Fruit fly (Drosophila melanogaster) whole organism, embryonic: ENCODE results near the gene MESR6.

Experiments
- Blimp-1 ChIP-seq: fragments of 200-800 bp; sonication (Bioruptor generic); optimal IDR thresholded peaks from 3 replicates; lab custom pipeline; 2018; ENCODE audit warnings: missing biosample characterization, missing genetic modification characterization, mild to moderate bottlenecking, moderate library complexity, missing genetic modification reagents
- CG10209 ChIP-seq: fragments of 200-800 bp; sonication (Bioruptor generic); optimal IDR thresholded peaks from 3 replicates; lab custom pipeline; 2017; ENCODE audit warnings: missing biosample characterization, mild to moderate bottlenecking, missing genetic modification characterization, missing genetic modification reagents
- CG1024 ChIP-seq: fragments of 200-800 bp; sonication (Bioruptor generic); IDR thresholded peaks from 2 replicates; pipeline ENCODE4 v1.3.6; 2022; ENCODE audit warnings: missing biosample characterization, missing genetic modification characterization
- CG10565 ChIP-seq: fragments of 200-800 bp; sonication (Bioruptor generic); optimal IDR thresholded peaks from 3 replicates; lab custom pipeline; 2016; ENCODE audit warnings: missing biosample characterization, mild to moderate bottlenecking, missing genetic modification characterization
- CG11247 ChIP-seq: fragments of 200-800 bp; sonication (Bioruptor generic); IDR thresholded peaks from 2 replicates; pipeline ENCODE4 v1.3.6; 2022; ENCODE audit warnings: missing biosample characterization, missing genetic modification characterization
- CG11398 ChIP-seq: fragments of 200-800 bp; sonication (Bioruptor generic); optimal IDR thresholded peaks from 2 replicates; lab custom pipeline; 2016; ENCODE audit warnings: missing biosample characterization, missing genetic modification characterization
- CG11696 ChIP-seq: fragments of 200-800 bp; sonication (Bioruptor generic); IDR thresholded peaks from 2 replicates; pipeline ENCODE4 v1.3.6; 2022; ENCODE audit warnings: missing biosample characterization, missing genetic modification characterization
- CG13894 ChIP-seq: fragments of 200-800 bp; sonication (Bioruptor generic); optimal IDR thresholded peaks from 3 replicates; lab custom pipeline; 2018; ENCODE audit warnings: missing biosample characterization, mild to moderate bottlenecking, missing genetic modification characterization, moderate library complexity
- CG15601 ChIP-seq: fragments of 200-800 bp; sonication (Bioruptor generic); optimal IDR thresholded peaks from 3 replicates; lab custom pipeline; 2019; ENCODE audit warnings: missing biosample characterization, mild to moderate bottlenecking, missing genetic modification characterization, moderate library complexity
- CG16815 ChIP-seq: fragments of 200-800 bp; sonication (Bioruptor generic); optimal IDR thresholded peaks from 3 replicates; lab custom pipeline; 2017; ENCODE audit warnings: missing biosample characterization, mild to moderate bottlenecking, missing genetic modification characterization
- CG17612 ChIP-seq: fragments of 200-800 bp; sonication (Bioruptor generic); IDR thresholded peaks from 2 replicates; pipeline ENCODE4 v1.3.6; 2022; ENCODE audit warnings: missing biosample characterization, missing genetic modification characterization
- CG17829 ChIP-seq: fragments of 200-800 bp; optimal IDR thresholded peaks from 2 replicates; lab custom pipeline; 2019; ENCODE audit warnings: missing biosample characterization, mild to moderate bottlenecking, missing genetic modification characterization, moderate library complexity
- CG18599 ChIP-seq: fragments of 200-800 bp; sonication (Bioruptor generic); optimal IDR thresholded peaks from 3 replicates; lab custom pipeline; 2017; ENCODE audit warnings: missing biosample characterization, missing genetic modification characterization, mild to moderate bottlenecking, moderate library complexity, missing genetic modification reagents
- CG30403 ChIP-seq: fragments of 200-800 bp; sonication (Bioruptor generic); optimal IDR thresholded peaks from 3 replicates; lab custom pipeline; 2016; ENCODE audit warnings: missing biosample characterization, missing genetic modification characterization
- CG4360 ChIP-seq: fragments of 200-800 bp; sonication (Bioruptor generic); IDR thresholded peaks from 2 replicates; pipeline ENCODE4 v1.3.6; 2022; ENCODE audit warnings: missing biosample characterization, missing genetic modification characterization
- CG4404 ChIP-seq: fragments of 200-800 bp; sonication (Bioruptor generic); IDR thresholded peaks from 2 replicates; pipeline ENCODE4 v1.3.6; 2022; ENCODE audit warnings: missing biosample characterization, missing genetic modification characterization
- CG4730 ChIP-seq: fragments of 200-800 bp; sonication (Bioruptor generic); IDR thresholded peaks from 2 replicates; pipeline ENCODE4 v1.3.6; 2022; ENCODE audit warnings: missing biosample characterization, missing genetic modification characterization
- CG4854 ChIP-seq: fragments of 200-800 bp; sonication (Bioruptor generic); optimal IDR thresholded peaks from 2 replicates; lab custom pipeline; 2016; ENCODE audit warnings: missing biosample characterization, missing genetic modification characterization, inconsistent platforms
- CG5180 ChIP-seq: fragments of 200-800 bp; sonication (Bioruptor generic); optimal IDR thresholded peaks from 3 replicates; lab custom pipeline; 2017; ENCODE audit warnings: missing biosample characterization, missing genetic modification characterization, mild to moderate bottlenecking, moderate library complexity, missing genetic modification reagents
- CG7928 ChIP-seq: fragments of 200-800 bp; sonication (Bioruptor generic); optimal IDR thresholded peaks from 2 replicates; lab custom pipeline; 2017; ENCODE audit warnings: missing biosample characterization, mild to moderate bottlenecking, missing genetic modification characterization
- Chrac-16 ChIP-seq: fragments of 200-800 bp; sonication (Bioruptor generic); optimal IDR thresholded peaks from 3 replicates; lab custom pipeline; 2016; ENCODE audit warnings: missing biosample characterization, missing genetic modification characterization
- Dll ChIP-seq: fragments of 200-800 bp; sonication (Bioruptor generic); IDR thresholded peaks from 4 replicates; pipeline ENCODE4 v1.3.6; 2022; ENCODE audit warnings: missing biosample characterization, missing genetic modification characterization; ENCODE audit not compliant: partially characterized antibody
- ERR ChIP-seq: fragments of 200-800 bp; sonication (Bioruptor generic); optimal IDR thresholded peaks from 2 replicates; lab custom pipeline; 2016; ENCODE audit warnings: missing biosample characterization, missing genetic modification characterization
- Eip74EF ChIP-seq, 2 experiments: fragments of 200-800 bp in 1 of 2; fragments of >200 bp in 1 of 2; sonication (Bioruptor generic) in 1 of 2; optimal IDR thresholded peaks; 2 replicates each; lab custom pipeline; 2017 to 2019; ENCODE audit warnings: missing biosample characterization in 2 of 2, missing genetic modification characterization in 2 of 2, mild to moderate bottlenecking in 1 of 2, moderate library complexity in 1 of 2
- Ets65A ChIP-seq: fragments of 200-800 bp; sonication (Bioruptor generic); peaks from one replicate; lab custom pipeline; 2016; ENCODE audit warnings: missing biosample characterization, missing genetic modification characterization
- Ets97D ChIP-seq: fragments of 200-800 bp; sonication (Bioruptor generic); optimal IDR thresholded peaks from 3 replicates; lab custom pipeline; 2016; ENCODE audit warnings: missing biosample characterization, missing genetic modification characterization
- Lpt ChIP-seq: fragments of >200 bp; optimal IDR thresholded peaks from 2 replicates; lab custom pipeline; 2018; ENCODE audit warnings: missing biosample characterization, missing genetic modification characterization
- Sox100B ChIP-seq: fragments of 200-800 bp; sonication (Bioruptor generic); optimal IDR thresholded peaks from 3 replicates; lab custom pipeline; 2018; ENCODE audit warnings: missing biosample characterization, mild to moderate bottlenecking, missing genetic modification characterization
- btn ChIP-seq: fragments of 200-800 bp; sonication (Bioruptor generic); optimal IDR thresholded peaks from 2 replicates; lab custom pipeline; 2016; ENCODE audit warnings: missing biosample characterization, missing genetic modification characterization
- caup ChIP-seq: fragments of 200-800 bp; sonication (Bioruptor generic); optimal IDR thresholded peaks from 3 replicates; lab custom pipeline; 2017; ENCODE audit warnings: missing biosample characterization, mild to moderate bottlenecking, missing genetic modification characterization, moderate library complexity; ENCODE audit not compliant: severe bottlenecking
- croc ChIP-seq: fragments of 200-800 bp; sonication (Bioruptor generic); conservative IDR thresholded peaks from 3 replicates; pipeline ENCODE4 v1.3.6; 2022; ENCODE audit warnings: missing biosample characterization, missing genetic modification characterization
- dpn ChIP-seq, 2 experiments: fragments of 200-800 bp; sonication (Bioruptor generic); optimal IDR thresholded peaks; 3 replicates each; lab custom pipeline; 2016; ENCODE audit warnings: missing biosample characterization in 2 of 2, missing genetic modification characterization in 2 of 2
- ewg ChIP-seq: fragments of 200-800 bp; sonication (Bioruptor generic); optimal IDR thresholded peaks from 3 replicates; lab custom pipeline; 2017; ENCODE audit warnings: mild to moderate bottlenecking, missing biosample characterization, missing genetic modification reagents, missing genetic modification characterization
- gsb-n ChIP-seq: fragments of 200-800 bp; sonication (Bioruptor generic); optimal IDR thresholded peaks from 3 replicates; lab custom pipeline; 2018; ENCODE audit warnings: missing biosample characterization, mild to moderate bottlenecking, missing genetic modification characterization
- insv ChIP-seq, 2 experiments: fragments of 200-800 bp; sonication (Bioruptor generic); optimal IDR thresholded peaks; 3 replicates each; lab custom pipeline; 2016 to 2018; ENCODE audit warnings: missing biosample characterization in 2 of 2, missing genetic modification characterization in 2 of 2
- phol ChIP-seq: fragments of 200-800 bp; sonication (Bioruptor generic); optimal IDR thresholded peaks from 3 replicates; lab custom pipeline; 2018; ENCODE audit warnings: missing biosample characterization, mild to moderate bottlenecking, missing genetic modification characterization, moderate library complexity
- pnt ChIP-seq: fragments of 200-800 bp; sonication (Bioruptor generic); optimal IDR thresholded peaks from 3 replicates; lab custom pipeline; 2016; ENCODE audit warnings: missing biosample characterization, missing genetic modification characterization
- rib ChIP-seq: fragments of 200-800 bp; sonication (Bioruptor generic); IDR thresholded peaks from 2 replicates; pipeline ENCODE4 v1.3.6; 2022; ENCODE audit warnings: missing biosample characterization, missing genetic modification characterization
- ro ChIP-seq: fragments of 200-800 bp; sonication (Bioruptor generic); IDR thresholded peaks from 2 replicates; pipeline ENCODE4 v1.3.6; 2022; ENCODE audit warnings: missing biosample characterization, missing genetic modification characterization
- row ChIP-seq: fragments of 200-800 bp; sonication (Bioruptor generic); IDR thresholded peaks from 3 replicates; pipeline ENCODE4 v1.3.6; 2022; ENCODE audit warnings: missing biosample characterization, missing genetic modification characterization
- sd ChIP-seq: fragments of 200-800 bp; sonication (Bioruptor generic); optimal IDR thresholded peaks from 3 replicates; lab custom pipeline; 2018; ENCODE audit warnings: missing biosample characterization, mild to moderate bottlenecking, missing genetic modification characterization, moderate library complexity
- so ChIP-seq: fragments of 200-800 bp; sonication (Bioruptor generic); IDR thresholded peaks from 3 replicates; pipeline ENCODE4 v1.3.6; 2022; ENCODE audit warnings: missing biosample characterization, missing genetic modification characterization
- sqz ChIP-seq: fragments of 200-800 bp; sonication (Bioruptor generic); optimal IDR thresholded peaks from 3 replicates; lab custom pipeline; 2018; ENCODE audit warnings: missing biosample characterization, mild to moderate bottlenecking, missing genetic modification characterization
- sr ChIP-seq: fragments of 200-800 bp; sonication (Bioruptor generic); IDR thresholded peaks from 3 replicates; pipeline ENCODE4 v1.3.6; 2022; ENCODE audit warnings: missing biosample characterization, missing genetic modification characterization
- trem ChIP-seq: fragments of 200-800 bp; optimal IDR thresholded peaks from 3 replicates; lab custom pipeline; 2019; ENCODE audit warnings: missing biosample characterization, mild to moderate bottlenecking, missing genetic modification characterization, moderate library complexity
- tup ChIP-seq: fragments of 200-800 bp; sonication (Bioruptor generic); optimal IDR thresholded peaks from 2 replicates; lab custom pipeline; 2016; ENCODE audit warnings: missing biosample characterization, mild to moderate bottlenecking, missing genetic modification characterization, moderate library complexity
- z ChIP-seq: fragments of 200-800 bp; sonication (Bioruptor generic); IDR thresholded peaks from 3 replicates; pipeline ENCODE4 v1.3.6; 2022; ENCODE audit warnings: missing biosample characterization, missing genetic modification characterization
- zen2 ChIP-seq: fragments of 200-800 bp; sonication (Bioruptor generic); IDR thresholded peaks from 3 replicates; pipeline ENCODE4 v1.3.6; 2022; ENCODE audit warnings: missing biosample characterization, missing genetic modification characterization; ENCODE audit not compliant: partially characterized antibody

MESR6 gene

DNA sequence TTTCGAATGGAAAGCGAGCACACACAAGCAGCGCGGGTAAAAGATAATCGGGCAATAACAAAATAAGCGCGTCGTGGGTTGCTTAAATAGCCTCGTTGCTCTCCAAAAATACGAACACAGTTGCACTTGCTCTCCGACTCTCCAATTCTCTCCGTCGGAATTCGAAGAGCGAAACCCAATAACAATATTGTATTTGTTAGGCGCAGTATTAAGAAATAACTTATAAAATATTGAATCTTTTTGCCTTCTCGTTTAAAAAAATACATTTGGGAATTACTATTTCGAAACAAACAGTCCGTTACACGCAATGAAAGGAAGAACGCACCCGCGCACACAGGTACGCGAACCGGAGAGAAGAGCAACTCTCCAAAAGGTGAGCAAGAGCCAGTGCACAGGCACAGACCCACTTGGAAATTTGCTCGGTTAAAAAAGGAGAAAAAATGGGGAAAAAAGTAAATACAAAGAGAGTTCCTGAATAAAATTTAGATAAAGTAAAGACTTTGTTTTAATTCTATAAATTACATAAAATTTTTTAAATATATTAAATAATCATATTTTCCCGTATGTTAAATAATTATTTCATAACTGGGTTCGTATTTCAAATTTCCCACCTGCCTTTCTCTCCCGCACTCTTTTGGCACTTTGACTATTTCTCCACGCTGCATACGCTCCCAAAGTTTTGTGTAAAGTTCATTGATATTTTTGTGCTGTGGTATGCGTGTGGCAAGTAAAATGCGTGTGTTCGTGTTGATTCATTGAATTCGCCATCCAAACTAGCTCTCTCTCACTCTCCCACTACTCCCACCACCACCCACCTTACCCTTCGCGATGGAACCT, 5.9 kb upstream of the MESR6 start, which contains the start of gene Mkp3 (continued):
- TF ChIP-seq CG10565 (GFP tag; lab: Kevin White, UChicago) = no peak
- TF ChIP-seq gsb-n (tag; lab: Kevin White, UChicago) = peak; percentile 87
- no peak for TF ChIP-seq Ets97D (GFP tag; lab: Kevin White, UChicago)
- TF ChIP-seq Eip74EF (GFP tag; optimal IDR thresholded peaks at IDR 0.05; lab: Kevin White, UChicago) = peak in 1 of 2 experiments; percentile 89
- TF ChIP-seq Dll (GFP tag; lab: Robert Waterston, UW) = no peak
- peak; percentile 43 for TF ChIP-seq Ets65A (GFP tag; lab: Kevin White, UChicago)
- TF ChIP-seq CG16815 (GFP tag; lab: Kevin White, UChicago) = peak; percentile 70
- TF ChIP-seq CG30403 (GFP tag; lab: Kevin White, UChicago) = peak; percentile 85
- peak; percentile 42 for TF ChIP-seq tup (GFP tag; lab: Kevin White, UChicago)
- TF ChIP-seq trem (tag; lab: Kevin White, UChicago) = peak; percentile 79
- TF ChIP-seq row = peak; percentile 97
- peak; percentile 51 for TF ChIP-seq ewg (GFP tag; lab: Kevin White, UChicago)
- TF ChIP-seq CG13894 (tag; lab: Kevin White, UChicago) = peak; percentile 53
- no peak for TF ChIP-seq Lpt (GFP tag; lab: Kevin White, UChicago)
- peak in 1 of 2 experiments; percentile 41 for TF ChIP-seq insv (GFP tag; optimal IDR thresholded peaks at IDR 0.05; lab: Kevin White, UChicago)
- TF ChIP-seq CG4404 = peak; percentile 74
- TF ChIP-seq Sox100B (GFP tag; lab: Kevin White, UChicago) = peak; percentile 92
- peak; percentile 85 for TF ChIP-seq CG15601
- no peak for TF ChIP-seq CG11398
- TF ChIP-seq z = no peak
- peak; percentile 43; the same call in 1 of the 2 replicates for TF ChIP-seq CG1024 (GFP tag; lab: Robert Waterston, UW)
- peak; percentile 57 for TF ChIP-seq CG7928
- TF ChIP-seq Chrac-16 (GFP tag; lab: Kevin White, UChicago) = peak; percentile 61
- peak; percentile 65 for TF ChIP-seq CG17612
- TF ChIP-seq ERR (GFP tag; lab: Kevin White, UChicago) = no peak
- TF ChIP-seq CG4730 = peak; percentile 79
- peak; percentile 19 to 82 for TF ChIP-seq dpn (GFP tag; optimal IDR thresholded peaks at IDR 0.05; lab: Kevin White, UChicago)
- TF ChIP-seq CG4360 (GFP tag; lab: Robert Waterston, UW) = peak; percentile 42
- peak; percentile 97 for TF ChIP-seq CG18599 (GFP tag; lab: Kevin White, UChicago)
- TF ChIP-seq zen2 (GFP tag; lab: Robert Waterston, UW) = no peak
- TF ChIP-seq caup = peak; percentile 92
- TF ChIP-seq btn (GFP tag; lab: Kevin White, UChicago) = no peak
- TF ChIP-seq rib (GFP tag; lab: Robert Waterston, UW) = no peak; the same call in 1 of the 2 replicates
- TF ChIP-seq croc (GFP tag; lab: Robert Waterston, UW) = peak; percentile 68; the same call in 1 of the 3 replicates
- peak; percentile 68 for TF ChIP-seq sd (tag; lab: Kevin White, UChicago)
- TF ChIP-seq sr (GFP tag; lab: Robert Waterston, UW) = peak; percentile 31; the same call in 1 of the 3 replicates
- peak; percentile 94 for TF ChIP-seq so
- peak; percentile 87 for TF ChIP-seq CG10209 (GFP tag; lab: Kevin White, UChicago)
- TF ChIP-seq sqz (GFP tag; lab: Kevin White, UChicago) = peak; percentile 71
- TF ChIP-seq Blimp-1 = peak; percentile 82
- peak; percentile 70 for TF ChIP-seq CG5180 (GFP tag; lab: Kevin White, UChicago)
- no peak for TF ChIP-seq CG4854 (GFP tag; lab: Kevin White, UChicago)
- no peak for TF ChIP-seq pnt (GFP tag; lab: Kevin White, UChicago)
- peak; percentile 91 for TF ChIP-seq CG17829 (tag; lab: Kevin White, UChicago)
- TF ChIP-seq ro (GFP tag; lab: Robert Waterston, UW) = peak; percentile 33; the same call in 1 of the 2 replicates
- no peak; the same call in 1 of the 2 replicates for TF ChIP-seq CG11696
- peak; percentile 86 for TF ChIP-seq phol (tag; lab: Kevin White, UChicago)
- TF ChIP-seq CG11247 (GFP tag; lab: Robert Waterston, UW) = peak; percentile 82
